Worm (Caenorhabditis elegans): ENCODE measurements around the gene nasp-2.
A peak's percentile ranks its signal among the peaks of the same experiment; 100 is the strongest.

Gene nasp-2

DNA sequence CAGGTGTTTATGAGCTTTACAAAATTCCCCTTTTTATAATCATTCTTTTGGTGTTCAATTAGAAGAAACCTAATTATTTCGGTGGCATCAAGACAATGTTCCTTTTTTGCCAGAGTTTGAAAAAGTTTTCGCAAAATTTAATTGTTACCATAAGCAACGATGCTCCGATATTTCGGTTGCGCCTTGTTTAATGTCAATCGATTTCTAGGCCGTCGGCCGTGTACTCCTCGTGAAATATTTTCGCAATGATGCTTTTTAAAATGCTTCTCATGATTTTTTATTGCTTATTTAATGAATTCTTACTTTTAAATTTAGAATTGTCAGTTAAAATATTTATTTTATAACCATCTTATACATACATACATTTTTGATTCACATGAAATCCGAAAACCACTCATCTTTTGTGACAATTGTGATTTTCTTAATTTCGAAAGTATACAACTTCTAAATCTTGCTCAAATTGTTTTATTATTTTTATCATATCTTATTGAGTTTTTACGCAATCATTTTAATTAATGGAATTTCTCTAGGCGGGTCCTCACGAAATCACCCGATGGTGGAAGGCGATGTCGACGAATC lies 1.1 kb upstream of the nasp-2 start, which contains the start of gene C50B6.3 (continued):
- peak; percentile 64 for TF ChIP-seq lin-39 (tag; optimal IDR thresholded peaks at IDR 0.05)
- peak; percentile 95 for TF ChIP-seq tbx-2 (tag; optimal IDR thresholded peaks at IDR 0.05)

DNA sequence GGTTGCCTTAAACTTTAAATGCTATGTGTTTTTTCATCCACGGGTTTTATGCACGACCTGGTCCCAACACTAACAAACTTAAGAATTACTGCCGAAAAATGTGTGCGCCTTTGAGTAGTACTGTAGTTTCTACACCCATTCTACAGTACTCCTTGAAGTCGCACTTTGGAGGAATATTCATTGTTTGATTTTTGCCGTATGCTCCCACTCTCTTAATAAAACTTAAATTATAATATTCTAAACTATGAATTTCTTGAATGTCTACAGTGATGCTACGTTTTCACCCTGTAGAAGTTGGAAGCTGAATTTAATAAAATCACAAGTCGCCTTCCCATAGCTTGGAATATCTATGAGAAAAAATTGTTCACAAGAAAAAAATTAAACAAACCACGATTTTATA lies 2.3 kb downstream of the nasp-2 start:
- TF ChIP-seq lin-35 (GFP tag; optimal IDR thresholded peaks at IDR 0.05): no peak
- no peak for TF ChIP-seq blmp-1 (tag; optimal IDR thresholded peaks at IDR 0.05)
- no peak for TF ChIP-seq Y116A8C.19 (tag; optimal IDR thresholded peaks at IDR 0.05; ENCODE audit: borderline replicate concordance)
- TF ChIP-seq elt-3 (tag; optimal IDR thresholded peaks at IDR 0.05): no peak
- TF ChIP-seq nhr-90 (tag; optimal IDR thresholded peaks at IDR 0.05; ENCODE audit: poor library complexity): no peak
- no peak for TF ChIP-seq ceh-90 (tag; optimal IDR thresholded peaks at IDR 0.05)
- no peak for TF ChIP-seq unc-86 (tag; optimal IDR thresholded peaks at IDR 0.05)

DNA sequence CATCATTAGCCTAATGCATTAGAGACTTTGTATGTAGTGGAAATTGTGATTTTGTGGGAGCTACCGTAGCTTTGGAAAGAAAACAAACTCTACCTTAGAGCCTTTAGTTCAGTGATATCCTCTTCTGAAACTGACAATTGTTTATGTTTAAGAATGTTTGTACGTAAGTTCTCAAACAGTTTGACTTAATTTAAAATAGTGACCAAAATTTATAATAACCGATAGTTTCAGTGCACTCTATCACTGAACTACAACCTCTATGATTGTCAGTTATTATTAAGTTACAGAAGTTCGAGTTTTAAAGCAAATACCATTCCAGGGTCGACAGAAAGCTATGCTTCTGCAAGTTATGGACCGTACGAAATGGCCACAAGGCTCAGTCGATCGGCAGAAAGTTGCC lies 3.4 kb downstream of the nasp-2 start, which contains the start of gene C50B6.1:
Gene C50B6.1 (plus strand): TSS at position 301 of the 400 bp plus-strand sequence.
- TF ChIP-seq lin-35 (GFP tag; optimal IDR thresholded peaks at IDR 0.05): no peak
- no peak for TF ChIP-seq ces-1 (GFP tag; optimal IDR thresholded peaks at IDR 0.05)
- no peak for TF ChIP-seq irx-1 (tag; optimal IDR thresholded peaks at IDR 0.05)
- TF ChIP-seq aha-1 (tag; optimal IDR thresholded peaks at IDR 0.05): no peak
- TF ChIP-seq ceh-88 (GFP tag; IDR thresholded peaks at IDR 0.05): no peak
- TF ChIP-seq ztf-11 (tag; optimal IDR thresholded peaks at IDR 0.05): no peak
- no peak for TF ChIP-seq ceh-63 (GFP tag; optimal IDR thresholded peaks at IDR 0.05)
- TF ChIP-seq unc-86 (tag; optimal IDR thresholded peaks at IDR 0.05): no peak

- peak; percentile 72 for TF ChIP-seq elt-2 (tag; optimal IDR thresholded peaks at IDR 0.05)
- TF ChIP-seq nhr-90 (tag; optimal IDR thresholded peaks at IDR 0.05; ENCODE audit: poor library complexity): no peak
Observed at ce11 chrV:13304663-13305188, 7.3 kb downstream of the nasp-2 start, which contains the start of gene C26E1.2. Gene C26E1.2 (plus strand): TSS chrV:13305138.

DNA sequence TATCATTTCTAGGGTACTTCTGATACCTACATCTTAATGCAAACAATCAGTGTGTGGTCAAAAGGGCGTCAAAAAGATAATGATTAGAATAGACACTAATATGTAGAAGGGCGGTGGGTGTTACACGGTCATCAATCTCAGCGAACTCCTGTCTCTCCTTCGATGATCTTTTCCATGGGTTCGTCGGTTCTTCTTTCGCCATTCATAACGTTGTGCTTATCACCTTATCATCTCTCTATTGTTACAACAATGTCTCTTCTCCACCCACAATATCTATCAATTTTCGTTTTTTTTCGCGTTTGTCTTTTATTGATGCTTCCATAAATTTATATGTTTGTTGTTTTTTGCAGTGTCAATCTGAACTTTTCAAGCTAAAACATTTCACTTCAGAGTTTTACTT lies 10.6 kb downstream of the nasp-2 start, which contains the start of gene ceh-79:
Gene ceh-79 (plus strand): TSS at position 391 of the 400 bp plus-strand sequence.
- no peak for TF ChIP-seq nhr-11 (tag; optimal IDR thresholded peaks at IDR 0.05)
- peak; percentile 2 for TF ChIP-seq pax-3 (tag; optimal IDR thresholded peaks at IDR 0.05)
- TF ChIP-seq blmp-1 (tag; optimal IDR thresholded peaks at IDR 0.05): peak; percentile 38
- TF ChIP-seq elt-3 (tag; optimal IDR thresholded peaks at IDR 0.05): peak in 1 of 6 experiments; percentile 13

DNA sequence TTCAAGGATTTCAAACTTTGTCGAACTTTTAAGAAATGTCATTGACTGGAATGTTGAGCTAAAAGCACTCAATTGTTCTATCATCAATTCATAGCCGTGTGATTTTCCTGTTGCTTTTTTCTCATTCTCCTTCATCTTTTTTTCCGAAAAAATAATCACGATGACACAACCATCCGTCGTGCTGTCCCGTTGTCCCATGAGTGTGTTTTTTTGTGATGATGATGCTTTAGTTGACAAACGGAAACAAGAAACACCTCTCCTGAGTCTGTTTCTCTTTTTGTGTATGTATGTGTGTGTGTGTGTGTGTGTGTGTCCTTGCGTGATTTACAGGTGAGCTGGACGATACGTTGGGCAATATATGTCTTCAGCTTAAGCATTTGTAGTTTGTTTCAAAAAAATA lies 11.6 kb downstream of the nasp-2 start:
- TF ChIP-seq lin-14 (GFP tag; optimal IDR thresholded peaks at IDR 0.05) (peak; percentile 36), egl-27 (tag; optimal IDR thresholded peaks at IDR 0.05) (no peak)

DNA sequence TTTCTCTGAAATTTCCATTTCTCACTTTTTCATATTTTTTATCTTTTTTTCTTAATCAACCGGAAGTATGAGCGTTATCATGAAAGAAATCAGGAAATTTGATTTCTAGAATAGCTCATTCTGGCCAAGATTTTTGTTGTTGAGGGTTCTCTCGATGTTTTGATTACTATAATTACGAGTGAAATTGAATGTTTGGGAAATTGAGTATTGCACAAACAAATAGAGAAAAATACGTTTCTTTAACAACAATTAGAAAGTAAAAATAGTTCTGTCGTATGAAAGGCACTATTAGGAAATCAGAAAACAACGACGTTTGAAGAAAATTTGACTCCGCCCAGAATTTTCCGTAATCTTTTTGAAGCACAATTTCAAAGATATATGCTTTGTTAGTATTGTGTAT lies 12.7 kb downstream of the nasp-2 start:
- TF ChIP-seq F16B12.6 (tag; optimal IDR thresholded peaks at IDR 0.05): no peak
- no peak for TF ChIP-seq efl-1 (optimal IDR thresholded peaks at IDR 0.05)
- peak in 1 of 2 experiments; percentile 65 for TF ChIP-seq efl-1 (GFP tag; optimal IDR thresholded peaks at IDR 0.05 in 1 of 2)
- peak; percentile 60 for TF ChIP-seq pax-3 (tag; optimal IDR thresholded peaks at IDR 0.05)

DNA sequence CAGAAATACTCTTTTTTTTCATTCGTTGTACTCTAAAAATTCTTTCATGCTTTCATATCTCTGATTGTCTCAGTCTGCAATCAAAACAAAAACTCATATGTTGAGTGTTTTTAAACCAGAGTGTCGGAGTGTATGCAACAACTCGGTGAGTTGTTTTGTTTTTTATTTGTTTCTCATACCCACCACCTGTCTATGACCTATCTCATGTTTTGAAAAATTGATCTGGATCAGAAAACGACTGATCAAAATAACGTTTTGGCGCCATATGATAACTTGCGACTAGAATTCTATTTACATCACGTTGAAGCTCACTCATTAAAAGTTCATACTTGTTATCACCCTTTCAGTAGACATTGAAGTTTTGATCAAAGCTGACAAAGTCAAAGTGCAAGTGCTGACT lies 13.4 kb downstream of the nasp-2 start:
- TF ChIP-seq nhr-12 (tag; optimal IDR thresholded peaks at IDR 0.05) (no peak), lin-14 (GFP tag; optimal IDR thresholded peaks at IDR 0.05) (peak; percentile 37), aly-2 (tag; optimal IDR thresholded peaks at IDR 0.05) (no peak), hpl-2 (GFP tag; optimal IDR thresholded peaks at IDR 0.05) (no peak), rnt-1 (tag; optimal IDR thresholded peaks at IDR 0.05) (peak; percentile 2), dpl-1 (GFP tag; optimal IDR thresholded peaks at IDR 0.05) (no peak), zip-4 (GFP tag; optimal IDR thresholded peaks at IDR 0.05) (no peak), nhr-71 (tag; optimal IDR thresholded peaks at IDR 0.05) (peak; percentile 11)

All from whole organism, L1 larva.